Fruit fly (Drosophila melanogaster): ENCODE results near the gene CG2116.

Gene CG2116

DNA sequence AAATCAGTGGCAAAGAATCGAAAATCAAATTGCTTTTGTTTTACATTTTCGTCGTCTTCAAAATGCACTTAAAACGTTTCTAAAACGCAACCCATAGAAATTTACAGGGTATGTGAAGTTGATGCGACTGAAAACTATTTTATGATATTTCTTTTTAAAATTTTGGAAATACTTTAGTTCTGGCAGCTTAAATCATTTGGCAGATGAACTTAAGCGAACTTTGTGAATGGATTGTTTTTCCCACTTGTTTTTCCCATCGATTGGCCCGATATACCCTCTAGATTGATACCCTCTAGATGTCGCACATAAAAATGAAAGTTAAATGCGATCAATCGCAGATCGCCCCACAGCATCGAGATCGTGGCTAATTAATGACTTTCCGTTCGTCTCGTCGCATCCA is 3.5 kb upstream of the CG2116 start (continued):
- TF ChIP-seq insv (GFP tag; optimal IDR thresholded peaks at IDR 0.05) (no peak), CG6765 (GFP tag; optimal IDR thresholded peaks at IDR 0.05) (no peak), slou (GFP tag; optimal IDR thresholded peaks at IDR 0.05) (no peak), CG2889 (GFP tag; IDR thresholded peaks at IDR 0.05) (no peak), exex (tag; optimal IDR thresholded peaks at IDR 0.05) (no peak), Usf (GFP tag; optimal IDR thresholded peaks at IDR 0.05) (no peak), CG11093 (GFP tag; IDR thresholded peaks at IDR 0.05) (no peak), Eip74EF (GFP tag; optimal IDR thresholded peaks at IDR 0.05) (peak in 1 of 2 experiments; percentile 43), CG1832 (GFP tag; optimal IDR thresholded peaks at IDR 0.05) (no peak), CG4820 (GFP tag; optimal IDR thresholded peaks at IDR 0.05) (peak; percentile 53), CG14050 (GFP tag; IDR thresholded peaks at IDR 0.05) (peak; percentile 38; the same call in 2 of the 3 replicates), Dref (GFP tag; IDR thresholded peaks at IDR 0.05) (no peak), CG12071 (GFP tag; optimal IDR thresholded peaks at IDR 0.05) (peak; percentile 20), ab (GFP tag; optimal IDR thresholded peaks at IDR 0.05) (no peak), mam (GFP tag; optimal IDR thresholded peaks at IDR 0.05) (no peak), Ptx1 (GFP tag; IDR thresholded peaks at IDR 0.05) (peak; percentile 67), Max (GFP tag; optimal IDR thresholded peaks at IDR 0.05) (peak; percentile 18), Lim3 (GFP tag; IDR thresholded peaks at IDR 0.05) (no peak), grau (tag; optimal IDR thresholded peaks at IDR 0.05) (peak; percentile 57), lmd (GFP tag; IDR thresholded peaks at IDR 0.05) (peak; percentile 60), H15 (GFP tag; IDR thresholded peaks at IDR 0.05) (peak; percentile 72), Fer1 (GFP tag; optimal IDR thresholded peaks at IDR 0.05) (no peak), CG16779 (GFP tag; IDR thresholded peaks at IDR 0.05) (no peak), zen2 (GFP tag; IDR thresholded peaks at IDR 0.05; ENCODE audit: partially characterized antibody) (no peak), CG10321 (GFP tag; IDR thresholded peaks at IDR 0.05) (no peak), CG18011 (GFP tag; optimal IDR thresholded peaks at IDR 0.05) (no peak), dmrt11E (tag; optimal IDR thresholded peaks at IDR 0.05) (peak; percentile 61), fd102C (GFP tag; optimal IDR thresholded peaks at IDR 0.05) (no peak), ara (GFP tag; IDR thresholded peaks at IDR 0.05) (peak; percentile 77), CG42726 (GFP tag; IDR thresholded peaks at IDR 0.05; ENCODE audit: partially characterized antibody) (no peak), vfl (GFP tag; optimal IDR thresholded peaks at IDR 0.05) (no peak), CG2712 (tag; optimal IDR thresholded peaks at IDR 0.05) (peak; percentile 80), pzg (GFP tag; optimal IDR thresholded peaks at IDR 0.05) (no peak), caup (GFP tag; optimal IDR thresholded peaks at IDR 0.05; ENCODE audit: severe bottlenecking) (no peak), CG15073 (GFP tag; optimal IDR thresholded peaks at IDR 0.05) (no peak), CG2202 (tag; optimal IDR thresholded peaks at IDR 0.05) (peak; percentile 58), Taf1 (GFP tag; IDR thresholded peaks at IDR 0.05) (no peak), nerfin-1 (tag; optimal IDR thresholded peaks at IDR 0.05) (peak; percentile 46), yki (optimal IDR thresholded peaks at IDR 0.05) (no peak), h (optimal IDR thresholded peaks at IDR 0.05) (no peak), scrt (GFP tag; optimal IDR thresholded peaks at IDR 0.05) (no peak), psq (GFP tag; optimal IDR thresholded peaks at IDR 0.05) (peak; percentile 6), CG8924 (tag; optimal IDR thresholded peaks at IDR 0.05) (peak; percentile 67), CG9437 (GFP tag; optimal IDR thresholded peaks at IDR 0.05) (peak; percentile 2), da (GFP tag; optimal IDR thresholded peaks at IDR 0.05) (no peak), CG1602 (GFP tag; optimal IDR thresholded peaks at IDR 0.05) (peak; percentile 50), CG13424 (tag; optimal IDR thresholded peaks at IDR 0.05) (peak; percentile 53), Doc2 (GFP tag; IDR thresholded peaks at IDR 0.05) (no peak)
